Fruit fly (Drosophila melanogaster): ENCODE data around the gene Qtzl.
A peak's percentile ranks its signal among the peaks of the same experiment; 100 is the strongest.
"Not testable (repeated sequence)": the region's sequence is repeated elsewhere in the genome, so short reads cannot be mapped to it uniquely, and the experiment has no call there.

Gene Qtzl

DNA sequence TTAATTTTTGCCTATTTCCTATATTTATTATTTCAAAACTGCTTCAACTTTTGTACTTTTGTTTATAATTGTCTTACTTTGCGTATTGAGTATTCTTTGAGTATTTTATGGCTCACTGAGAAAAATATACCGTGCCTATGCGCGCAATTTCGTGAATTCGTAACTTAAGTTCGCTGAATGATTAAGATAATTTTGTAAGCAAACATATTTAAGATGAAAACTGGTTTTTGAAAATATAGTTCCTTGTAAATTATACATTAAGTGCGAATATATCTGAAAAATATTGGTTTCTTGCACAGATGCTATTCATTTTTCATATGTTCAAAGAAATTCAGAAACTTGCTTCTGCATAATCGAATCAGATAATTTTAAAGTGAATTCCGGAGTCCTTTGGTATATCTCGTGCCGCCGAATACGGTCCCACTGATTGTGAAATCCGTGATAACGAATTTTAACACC is at the start of gene Qtzl, which contains the start of gene CG18789:
Gene Qtzl (plus strand): TSS at position 409 of the 459 bp plus-strand sequence.
Gene CG18789 (minus strand): TSS at position 101 of the 459 bp plus-strand sequence.
- TF ChIP-seq CG8765 (GFP tag; IDR thresholded peaks at IDR 0.05); CG31388 (GFP tag; optimal IDR thresholded peaks at IDR 0.05); phol (tag; optimal IDR thresholded peaks at IDR 0.05): not testable (repeated sequence)

DNA sequence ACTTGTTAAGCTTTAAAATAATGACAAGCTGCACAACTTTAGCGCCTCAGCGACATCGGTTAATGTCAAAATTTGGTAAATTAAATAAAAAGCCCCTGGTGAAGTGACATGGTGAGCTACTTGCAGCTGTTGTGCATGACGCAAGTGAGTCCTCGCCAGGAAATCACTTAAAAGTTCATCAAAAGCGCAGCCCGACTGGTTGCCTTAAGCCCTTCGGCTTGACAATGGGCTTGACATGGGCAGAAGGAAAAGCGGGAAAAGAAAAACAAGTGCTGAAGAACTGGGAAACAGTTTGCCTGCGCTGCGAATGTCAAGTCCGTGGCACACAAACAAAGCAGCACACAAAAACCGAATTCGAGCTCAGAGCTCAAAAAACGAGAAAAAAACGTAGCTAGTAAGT is 47.9 kb upstream of the Qtzl start, which contains the start of gene CG16964:
Gene CG16964 (plus strand): TSS at position 301 of the 400 bp plus-strand sequence.
- no peak for TF ChIP-seq HLH3B (GFP tag; IDR thresholded peaks at IDR 0.05)
- no peak for TF ChIP-seq Fer1 (GFP tag; optimal IDR thresholded peaks at IDR 0.05)
- no peak for TF ChIP-seq tx (GFP tag; optimal IDR thresholded peaks at IDR 0.05)
- TF ChIP-seq Sox100B (GFP tag; optimal IDR thresholded peaks at IDR 0.05) = no peak

DNA sequence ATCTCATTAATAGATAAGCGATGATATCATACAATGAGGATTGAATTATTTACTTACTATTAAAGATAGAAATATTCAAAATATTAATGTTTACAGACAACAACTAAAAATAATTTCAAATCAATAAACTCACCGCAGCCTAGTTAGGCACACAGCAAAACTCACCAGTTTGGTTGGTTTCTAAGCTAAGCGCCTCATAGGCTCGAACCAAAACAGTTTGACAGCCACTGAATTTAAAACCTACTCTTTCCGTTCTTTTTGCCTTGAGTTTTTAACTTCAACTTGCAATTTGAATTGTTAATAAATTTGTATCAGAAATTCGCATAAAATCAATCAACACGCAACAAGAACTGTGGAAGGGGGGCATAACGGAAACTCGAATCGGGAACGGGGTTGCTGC is 47.1 kb upstream of the Qtzl start:
- TF ChIP-seq CG33557 (GFP tag; optimal IDR thresholded peaks at IDR 0.05) (no peak), stwl (tag; optimal IDR thresholded peaks at IDR 0.05) (peak; percentile 36), knrl (GFP tag; IDR thresholded peaks at IDR 0.05; ENCODE audit: partially characterized antibody) (peak; percentile 40), CTCF (GFP tag; optimal IDR thresholded peaks at IDR 0.05) (peak; percentile 50), Fer1 (GFP tag; optimal IDR thresholded peaks at IDR 0.05) (no peak), insv (GFP tag; optimal IDR thresholded peaks at IDR 0.05) (peak in 1 of 2 experiments; percentile 31), zen (tag; optimal IDR thresholded peaks at IDR 0.05) (peak; percentile 30), CG6654 (GFP tag; optimal IDR thresholded peaks at IDR 0.05) (peak; percentile 99), cato (GFP tag; optimal IDR thresholded peaks at IDR 0.05; ENCODE audit: borderline replicate concordance) (no peak), CG9817 (tag; optimal IDR thresholded peaks at IDR 0.05) (peak; percentile 13), Atf-2 (GFP tag; optimal IDR thresholded peaks at IDR 0.05) (no peak), Myb (GFP tag; optimal IDR thresholded peaks at IDR 0.05) (peak; percentile 26), cad (GFP tag; optimal IDR thresholded peaks at IDR 0.05) (peak; percentile 86), CG16779 (GFP tag; IDR thresholded peaks at IDR 0.05) (no peak), amos (GFP tag; IDR thresholded peaks at IDR 0.05; ENCODE audit: partially characterized antibody) (peak; percentile 24; the same call in 1 of the 2 replicates), Camta (GFP tag; optimal IDR thresholded peaks at IDR 0.05) (no peak), CkIIα-i1 (GFP tag; IDR thresholded peaks at IDR 0.05) (no peak), CoRest (tag; optimal IDR thresholded peaks at IDR 0.05) (peak; percentile 5), chinmo (GFP tag; IDR thresholded peaks at IDR 0.05; ENCODE audit: partially characterized antibody) (0 out of 4 replicates have a peak, but pooled peaks have one; percentile 45), CG8290 (GFP tag; optimal IDR thresholded peaks at IDR 0.05) (no peak), CG8290 (tag; optimal IDR thresholded peaks at IDR 0.05) (peak in 1 of 2 experiments; percentile 7), gsb (GFP tag; IDR thresholded peaks at IDR 0.05) (no peak), H2.0 (GFP tag; IDR thresholded peaks at IDR 0.05) (no peak), CG18262 (tag; optimal IDR thresholded peaks at IDR 0.05) (no peak), CG12104 (GFP tag; optimal IDR thresholded peaks at IDR 0.05) (no peak), Opbp (GFP tag; IDR thresholded peaks at IDR 0.05; ENCODE audit: partially characterized antibody) (peak; percentile 21; the same call in 1 of the 3 replicates), CG11723 (GFP tag; optimal IDR thresholded peaks at IDR 0.05) (no peak), CG1603 (tag; optimal IDR thresholded peaks at IDR 0.05) (peak; percentile 32), E2f2 (GFP tag; IDR thresholded peaks at IDR 0.05) (peak; percentile 79), CG2199 (GFP tag; IDR thresholded peaks at IDR 0.05) (0 out of 3 replicates have a peak, but pooled peaks have one; percentile 51), pita (GFP tag; optimal IDR thresholded peaks at IDR 0.05) (peak; percentile 58), NfI (GFP tag; optimal IDR thresholded peaks at IDR 0.05) (peak; percentile 6), lov (optimal IDR thresholded peaks at IDR 0.05) (no peak), lov (GFP tag; IDR thresholded peaks at IDR 0.05) (no peak), Optix (GFP tag; IDR thresholded peaks at IDR 0.05) (no peak), ssp (GFP tag; IDR thresholded peaks at IDR 0.05) (no peak), Dp (GFP tag; optimal IDR thresholded peaks at IDR 0.05) (peak; percentile 76), Deaf1 (tag; optimal IDR thresholded peaks at IDR 0.05) (no peak), CG14667 (GFP tag; IDR thresholded peaks at IDR 0.05) (no peak), CG31388 (GFP tag; optimal IDR thresholded peaks at IDR 0.05) (no peak), scrt (GFP tag; optimal IDR thresholded peaks at IDR 0.05) (no peak), Bgb (GFP tag; IDR thresholded peaks at IDR 0.05; ENCODE audit: partially characterized antibody) (0 out of 2 replicates have a peak, but pooled peaks have one; percentile 6)

Measured in whole organism, embryonic.